ENCODE assay signal across 7 worm cellular contexts in the genomic region with DNA sequence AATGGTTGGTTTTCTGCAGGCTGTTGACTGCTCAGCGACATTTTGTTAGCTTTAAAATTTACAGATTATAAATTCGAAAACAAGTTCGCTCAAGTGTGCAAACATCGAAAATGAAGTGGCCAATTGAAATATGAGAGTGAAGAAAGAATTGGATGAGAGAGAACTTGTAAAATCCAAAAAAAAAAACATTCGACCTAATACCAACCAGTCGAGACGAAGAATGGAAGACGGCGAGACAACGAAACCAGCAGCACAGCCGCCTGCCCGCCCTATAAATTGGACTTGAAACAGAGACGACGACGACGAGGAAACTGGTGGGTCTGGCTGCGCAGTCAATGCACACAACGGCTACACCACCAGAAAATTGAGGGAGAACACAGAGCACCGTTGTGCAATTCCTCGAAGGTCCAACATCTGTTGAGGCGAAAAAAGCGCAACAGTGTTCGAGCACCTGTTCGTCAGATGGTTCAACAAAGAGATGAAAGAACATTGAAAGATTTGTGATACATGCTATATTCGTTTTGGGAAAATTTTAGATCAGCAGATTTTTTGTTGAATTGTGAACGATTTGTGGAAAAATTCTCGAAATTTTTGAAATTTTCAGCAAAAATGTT.
TF ChIP-seq lines count a peak whose summit lies in the region.

A gene (minus strand): TSS at position 51 of the 614 bp plus-strand sequence.

TF ChIP-seq in whole organism, L1 larva, 84 proteins besides CTCF, POLR2A, EP300 and RAD21:
- no peak for TF ChIP-seq efl-1 (optimal IDR thresholded peaks at IDR 0.05; lab: Kevin White, UChicago)
- TF ChIP-seq efl-1 (GFP tag; optimal IDR thresholded peaks at IDR 0.05 in 1 of 2; lab: Kevin White, UChicago): peak in 1 of 2 experiments; percentile 61
- TF ChIP-seq hpl-2 (GFP tag; optimal IDR thresholded peaks at IDR 0.05; lab: Kevin White, UChicago): no peak
- TF ChIP-seq lin-14 (GFP tag; optimal IDR thresholded peaks at IDR 0.05; lab: Kevin White, UChicago): peak; percentile 36
TF ChIP-seq in whole organism, L1 larva: peak in this region for 2.

TF ChIP-seq in whole organism, L3 larva, 47 proteins besides CTCF, POLR2A, EP300 and RAD21:
- TF ChIP-seq nfya-1 (tag; optimal IDR thresholded peaks at IDR 0.05; lab: Kevin White, UChicago; ENCODE audit: insufficient read depth) (peak; percentile 4), nhr-77 (tag; optimal IDR thresholded peaks at IDR 0.05; lab: Kevin White, UChicago) (no peak), lin-39 (tag; optimal IDR thresholded peaks at IDR 0.05; lab: Kevin White, UChicago) (peak; percentile 31)

TF ChIP-seq in whole organism, L4 larva, 104 proteins besides CTCF, POLR2A, EP300 and RAD21:
- TF ChIP-seq zip-2 (tag; optimal IDR thresholded peaks at IDR 0.05; lab: Kevin White, UChicago): no peak
- peak; percentile 65 for TF ChIP-seq aha-1 (tag; lab: Kevin White, UChicago)
- TF ChIP-seq hmg-1.1 (GFP tag; IDR thresholded peaks at IDR 0.05; lab: Robert Waterston, UW): 0 out of 2 replicates have a peak, but pooled peaks have one; percentile 37
- TF ChIP-seq Y105C5A.15 (GFP tag; IDR thresholded peaks at IDR 0.05; lab: Robert Waterston, UW): no peak

TF ChIP-seq in whole organism, early embryonic, 17 proteins besides CTCF, POLR2A, EP300 and RAD21:
- no peak for TF ChIP-seq B0310.2 (tag; optimal IDR thresholded peaks at IDR 0.05; lab: Kevin White, UChicago)
- TF ChIP-seq hmg-4 (GFP tag; optimal IDR thresholded peaks at IDR 0.05; lab: Kevin White, UChicago): peak; percentile 31
TF ChIP-seq in whole organism, early embryonic: peak in this region for 1.

TF ChIP-seq in whole organism, late embryonic, 69 proteins besides CTCF, POLR2A, EP300 and RAD21:
- TF ChIP-seq sdc-2 (tag; optimal IDR thresholded peaks at IDR 0.05; lab: Kevin White, UChicago) (peak; percentile 32), K09A11.1 (tag; optimal IDR thresholded peaks at IDR 0.05; lab: Kevin White, UChicago; ENCODE audit: insufficient read depth) (no peak), ceh-31 (tag; optimal IDR thresholded peaks at IDR 0.05; lab: Kevin White, UChicago) (no peak), ceh-34 (tag; optimal IDR thresholded peaks at IDR 0.05; lab: Kevin White, UChicago) (no peak), tbx-7 (tag; optimal IDR thresholded peaks at IDR 0.05; lab: Kevin White, UChicago) (no peak), ceh-9 (tag; optimal IDR thresholded peaks at IDR 0.05; lab: Kevin White, UChicago) (no peak), ceh-14 (tag; optimal IDR thresholded peaks at IDR 0.05; lab: Kevin White, UChicago) (no peak), nfya-1 (tag; optimal IDR thresholded peaks at IDR 0.05; lab: Kevin White, UChicago) (peak; percentile 3)

TF ChIP-seq in whole organism, midembryonic, 9 proteins besides CTCF, POLR2A, EP300 and RAD21:
- TF ChIP-seq ztf-23 (GFP tag; IDR thresholded peaks at IDR 0.05; lab: Robert Waterston, UW) (0 out of 2 replicates have a peak, but pooled peaks have one; percentile 38), med-1 (GFP tag; optimal IDR thresholded peaks at IDR 0.05; lab: Kevin White, UChicago; ENCODE audit: insufficient read depth) (no peak), T22C8.4 (GFP tag; IDR thresholded peaks at IDR 0.05; lab: Robert Waterston, UW) (no peak), ref-1 (GFP tag; conservative IDR thresholded peaks at IDR 0.05; lab: Robert Waterston, UW) (no peak), cog-1 (tag; optimal IDR thresholded peaks at IDR 0.05; lab: Kevin White, UChicago) (no peak), tab-1 (GFP tag; IDR thresholded peaks at IDR 0.05; lab: Robert Waterston, UW) (no peak), klf-2 (GFP tag; conservative IDR thresholded peaks at IDR 0.05; lab: Robert Waterston, UW) (no peak)

TF ChIP-seq in whole organism, mixed stage, embryonic, 35 proteins besides CTCF, POLR2A, EP300 and RAD21:
- TF ChIP-seq ham-2 (GFP tag; optimal IDR thresholded peaks at IDR 0.05; lab: Kevin White, UChicago): no peak
- TF ChIP-seq zip-8 (tag; optimal IDR thresholded peaks at IDR 0.05; lab: Kevin White, UChicago): no peak
- peak; percentile 88 for TF ChIP-seq hlh-1 (tag; optimal IDR thresholded peaks at IDR 0.05; lab: Kevin White, UChicago)
- no peak for TF ChIP-seq nhr-28 (tag; optimal IDR thresholded peaks at IDR 0.05; lab: Kevin White, UChicago)
- TF ChIP-seq lin-13 (tag; optimal IDR thresholded peaks at IDR 0.05; lab: Kevin White, UChicago): no peak
- TF ChIP-seq cnd-1 (tag; optimal IDR thresholded peaks at IDR 0.05; lab: Kevin White, UChicago): peak; percentile 64
- TF ChIP-seq lin-32 (GFP tag; optimal IDR thresholded peaks at IDR 0.05; lab: Kevin White, UChicago): peak; percentile 89
- TF ChIP-seq M03D4.4 (tag; optimal IDR thresholded peaks at IDR 0.05; lab: Kevin White, UChicago): no peak
- TF ChIP-seq ceh-43 (GFP tag; optimal IDR thresholded peaks at IDR 0.05; lab: Kevin White, UChicago): no peak
